Worm (Caenorhabditis elegans) whole organism, early embryonic: ENCODE results near the gene F53F1.4.
A peak's percentile ranks its signal among the peaks of the same experiment; 100 is the strongest.

Experiments used
- B0310.2 ChIP-seq: sonication (generic microtip); optimal IDR thresholded peaks from 2 replicates; lab custom pipeline; 2016; ENCODE audit warnings: mild to moderate bottlenecking, missing genetic modification characterization, missing compliant biosample characterization
- F13C5.2 ChIP-seq: sonication (generic microtip); optimal IDR thresholded peaks from 2 replicates; lab custom pipeline; 2017; ENCODE audit warnings: mild to moderate bottlenecking, missing genetic modification characterization, inconsistent platforms, missing compliant biosample characterization
- aly-1 ChIP-seq: sonication (generic microtip); optimal IDR thresholded peaks from 2 replicates; lab custom pipeline; 2016; ENCODE audit warnings: missing genetic modification characterization, missing compliant biosample characterization
- ama-1 ChIP-seq: fragments of 150-350 bp; optimal IDR thresholded peaks from 2 replicates; lab custom pipeline; 2014
- ceh-13 ChIP-seq: fragments of 200-800 bp; sonication (Bioruptor generic); optimal IDR thresholded peaks from 2 replicates; lab custom pipeline; 2018; ENCODE audit warnings: mild to moderate bottlenecking, missing genetic modification characterization, missing compliant biosample characterization
- ceh-36 ChIP-seq: sonication (generic microtip); optimal IDR thresholded peaks from 2 replicates; lab custom pipeline; 2016; ENCODE audit warnings: missing genetic modification characterization, inconsistent platforms, missing compliant biosample characterization
- ets-7 ChIP-seq: sonication (generic microtip); optimal IDR thresholded peaks from 2 replicates; lab custom pipeline; 2016; ENCODE audit warnings: missing genotype, missing genetic modification characterization, missing compliant biosample characterization
- flt-1 ChIP-seq: fragments of 200-800 bp; sonication (Bioruptor generic); IDR thresholded peaks from 2 replicates; pipeline ENCODE4 v1.3.6; 2022; ENCODE audit warnings: missing genetic modification characterization, missing compliant biosample characterization
- hmbx-1 ChIP-seq: sonication (generic microtip); optimal IDR thresholded peaks from 2 replicates; lab custom pipeline; 2016; ENCODE audit warnings: mild to moderate bottlenecking, missing genetic modification characterization, missing compliant biosample characterization
- hmg-4 ChIP-seq: fragments of 200-800 bp; sonication (Bioruptor generic); optimal IDR thresholded peaks from 2 replicates; lab custom pipeline; 2018; ENCODE audit warnings: mild to moderate bottlenecking, missing genetic modification characterization, missing compliant biosample characterization
- hnd-1 ChIP-seq: sonication (generic microtip); optimal IDR thresholded peaks from 2 replicates; lab custom pipeline; 2016; ENCODE audit warnings: missing genetic modification characterization, missing compliant biosample characterization
- pes-1 ChIP-seq: fragments of 200-800 bp; sonication (Bioruptor generic); IDR thresholded peaks from 2 replicates; pipeline ENCODE4 v1.3.6; 2022; ENCODE audit warnings: missing genetic modification reagents, missing genetic modification characterization, missing compliant biosample characterization
- scrt-1 ChIP-seq: fragments of 200-800 bp; sonication (Bioruptor generic); IDR thresholded peaks from 2 replicates; pipeline ENCODE4 v1.3.6; 2022; ENCODE audit warnings: missing genetic modification characterization, missing compliant biosample characterization
- sea-1 ChIP-seq: fragments of 200-800 bp; sonication (Bioruptor generic); conservative IDR thresholded peaks from 2 replicates; pipeline ENCODE4 v1.3.6; 2022; ENCODE audit warnings: missing genetic modification characterization, missing compliant biosample characterization
- tbx-11 ChIP-seq: fragments of 200-800 bp; sonication (Bioruptor generic); IDR thresholded peaks from 2 replicates; pipeline ENCODE4 v1.3.6; 2022; ENCODE audit warnings: missing genetic modification characterization, missing compliant biosample characterization
- tbx-37 ChIP-seq: fragments of 200-800 bp; sonication (Bioruptor generic); conservative IDR thresholded peaks from 2 replicates; pipeline ENCODE4 v1.3.6; 2022; ENCODE audit warnings: missing genetic modification reagents, missing genetic modification characterization, missing compliant biosample characterization
- tra-4 ChIP-seq: sonication (generic microtip); optimal IDR thresholded peaks from 2 replicates; lab custom pipeline; 2017; ENCODE audit warnings: missing genetic modification characterization, missing compliant biosample characterization

Gene F53F1.4

ce11 chrV:13372821-13373220 is 38.1 kb upstream of the F53F1.4 start:
- TF ChIP-seq hnd-1 (tag; lab: Kevin White, UChicago) (no peak), tbx-11 (GFP tag; lab: Robert Waterston, UW) (no peak), ama-1 (lab: Kevin White, UChicago) (no peak), tra-4 (tag; lab: Kevin White, UChicago) (no peak), aly-1 (tag; lab: Kevin White, UChicago) (no peak), tbx-37 (GFP tag; lab: Robert Waterston, UW) (no peak), ets-7 (tag; lab: Kevin White, UChicago) (no peak), flt-1 (GFP tag; lab: Robert Waterston, UW) (no peak), hmbx-1 (tag; lab: Kevin White, UChicago) (no peak), ceh-36 (tag; lab: Kevin White, UChicago) (no peak), hmg-4 (GFP tag; lab: Kevin White, UChicago) (no peak), scrt-1 (GFP tag; lab: Robert Waterston, UW) (no peak), F13C5.2 (no peak), sea-1 (GFP tag; lab: Robert Waterston, UW) (no peak), pes-1 (GFP tag; lab: Robert Waterston, UW) (no peak), B0310.2 (tag; lab: Kevin White, UChicago) (no peak), ceh-13 (GFP tag; lab: Kevin White, UChicago) (no peak)

- TF ChIP-seq ceh-36 (tag; lab: Kevin White, UChicago) (no peak), pes-1 (GFP tag; lab: Robert Waterston, UW) (no peak), tbx-11 (GFP tag; lab: Robert Waterston, UW) (no peak), ama-1 (lab: Kevin White, UChicago) (no peak), ets-7 (tag; lab: Kevin White, UChicago) (no peak), sea-1 (GFP tag; lab: Robert Waterston, UW) (no peak), B0310.2 (tag; lab: Kevin White, UChicago) (no peak), ceh-13 (GFP tag; lab: Kevin White, UChicago) (no peak), hmbx-1 (tag; lab: Kevin White, UChicago) (no peak), tra-4 (tag; lab: Kevin White, UChicago) (no peak), hmg-4 (GFP tag; lab: Kevin White, UChicago) (no peak), hnd-1 (tag; lab: Kevin White, UChicago) (no peak)
Measured at ce11 chrV:13373643-13374042, 37.2 kb upstream of the F53F1.4 start.

ce11 chrV:13374532-13374931 is 36.3 kb upstream of the F53F1.4 start:
- TF ChIP-seq hmg-4 (GFP tag; lab: Kevin White, UChicago) (peak; percentile 26), aly-1 (tag; lab: Kevin White, UChicago) (no peak), B0310.2 (tag; lab: Kevin White, UChicago) (peak; percentile 21)

- TF ChIP-seq hmg-4 (GFP tag; lab: Kevin White, UChicago) (no peak), tra-4 (tag; lab: Kevin White, UChicago) (no peak), F13C5.2 (no peak), ets-7 (tag; lab: Kevin White, UChicago) (no peak), tbx-11 (GFP tag; lab: Robert Waterston, UW) (no peak), hnd-1 (tag; lab: Kevin White, UChicago) (no peak), ama-1 (lab: Kevin White, UChicago) (no peak), ceh-13 (GFP tag; lab: Kevin White, UChicago) (no peak), B0310.2 (tag; lab: Kevin White, UChicago) (no peak)
Measured at ce11 chrV:13375861-13376260, 35.0 kb upstream of the F53F1.4 start.

- TF ChIP-seq ama-1 (lab: Kevin White, UChicago) (no peak), ceh-13 (GFP tag; lab: Kevin White, UChicago) (no peak), hmbx-1 (tag; lab: Kevin White, UChicago) (no peak), hmg-4 (GFP tag; lab: Kevin White, UChicago) (no peak), F13C5.2 (no peak), tbx-37 (GFP tag; lab: Robert Waterston, UW) (no peak), tbx-11 (GFP tag; lab: Robert Waterston, UW) (no peak), ceh-36 (tag; lab: Kevin White, UChicago) (no peak), aly-1 (tag; lab: Kevin White, UChicago) (no peak), sea-1 (GFP tag; lab: Robert Waterston, UW) (no peak), scrt-1 (GFP tag; lab: Robert Waterston, UW) (no peak), tra-4 (tag; lab: Kevin White, UChicago) (no peak), flt-1 (GFP tag; lab: Robert Waterston, UW) (no peak), hnd-1 (tag; lab: Kevin White, UChicago) (no peak), B0310.2 (tag; lab: Kevin White, UChicago) (no peak)
Measured at ce11 chrV:13377130-13377529, 33.7 kb upstream of the F53F1.4 start.

ce11 chrV:13380178-13380577 is 30.7 kb upstream of the F53F1.4 start, which contains the start of gene ifbp-1:
Gene ifbp-1, minus strand, starts transcription at chrV:13380262.
- TF ChIP-seq F13C5.2, result no peak
- TF ChIP-seq pes-1 (GFP tag; lab: Robert Waterston, UW), result no peak
- no peak for TF ChIP-seq hmbx-1 (tag; lab: Kevin White, UChicago)
- no peak for TF ChIP-seq tbx-11 (GFP tag; lab: Robert Waterston, UW)
- TF ChIP-seq ama-1 (lab: Kevin White, UChicago), result no peak
- TF ChIP-seq tbx-37 (GFP tag; lab: Robert Waterston, UW), result no peak
- TF ChIP-seq ceh-36 (tag; lab: Kevin White, UChicago), result no peak
- TF ChIP-seq hnd-1 (tag; lab: Kevin White, UChicago), result no peak
- no peak for TF ChIP-seq hmg-4 (GFP tag; lab: Kevin White, UChicago)
- no peak for TF ChIP-seq flt-1 (GFP tag; lab: Robert Waterston, UW)
- TF ChIP-seq aly-1 (tag; lab: Kevin White, UChicago), result no peak
- no peak for TF ChIP-seq ceh-13 (GFP tag; lab: Kevin White, UChicago)
- no peak for TF ChIP-seq scrt-1 (GFP tag; lab: Robert Waterston, UW)
- TF ChIP-seq B0310.2 (tag; lab: Kevin White, UChicago), result no peak

ce11 chrV:13380980-13381379 is 29.9 kb upstream of the F53F1.4 start, which contains the start of gene cpz-2:
Gene cpz-2, plus strand, starts transcription at chrV:13381189.
- no peak for TF ChIP-seq B0310.2 (tag; lab: Kevin White, UChicago)
- no peak for TF ChIP-seq flt-1 (GFP tag; lab: Robert Waterston, UW)
- TF ChIP-seq ama-1 (lab: Kevin White, UChicago), result no peak
- TF ChIP-seq pes-1 (GFP tag; lab: Robert Waterston, UW), result no peak
- TF ChIP-seq hnd-1 (tag; lab: Kevin White, UChicago), result no peak
- no peak for TF ChIP-seq aly-1 (tag; lab: Kevin White, UChicago)
- TF ChIP-seq ceh-13 (GFP tag; lab: Kevin White, UChicago), result no peak
- TF ChIP-seq ets-7 (tag; lab: Kevin White, UChicago), result no peak
- no peak for TF ChIP-seq tbx-11 (GFP tag; lab: Robert Waterston, UW)
- no peak for TF ChIP-seq F13C5.2
- TF ChIP-seq tra-4 (tag; lab: Kevin White, UChicago), result no peak
- TF ChIP-seq hmg-4 (GFP tag; lab: Kevin White, UChicago), result no peak
- no peak for TF ChIP-seq ceh-36 (tag; lab: Kevin White, UChicago)
- TF ChIP-seq tbx-37 (GFP tag; lab: Robert Waterston, UW), result no peak
- no peak for TF ChIP-seq scrt-1 (GFP tag; lab: Robert Waterston, UW)
- TF ChIP-seq sea-1 (GFP tag; lab: Robert Waterston, UW), result no peak
